Worm (Caenorhabditis elegans): Measurements from ENCODE around the gene K03A1.4.

The K03A1.4 gene

ce11 chrX:7268965-7269364, 29.6 kb downstream of the K03A1.4 start (continued):
- TF ChIP-seq Y67H2A.10 (GFP tag; conservative IDR thresholded peaks at IDR 0.05), result no peak
- 0 out of 2 replicates have a peak, but pooled peaks have one; percentile 24 for TF ChIP-seq cebp-2 (GFP tag; IDR thresholded peaks at IDR 0.05)
- no peak for TF ChIP-seq let-607 (tag; optimal IDR thresholded peaks at IDR 0.05)
- TF ChIP-seq lir-1 (GFP tag; conservative IDR thresholded peaks at IDR 0.05), result no peak
- no peak for TF ChIP-seq F49E8.2 (tag; optimal IDR thresholded peaks at IDR 0.05; ENCODE audit: insufficient read depth)

ce11 chrX:7265348-7265747, 33.2 kb downstream of the K03A1.4 start, which contains the start of gene F46H5.2:
Gene F46H5.2, plus strand, starts transcription at chrX:7265648.
- TF ChIP-seq T26A5.8 (tag; optimal IDR thresholded peaks at IDR 0.05) (no peak), zfh-2 (GFP tag; conservative IDR thresholded peaks at IDR 0.05) (peak; percentile 1; the same call in 1 of the 2 replicates)

ce11 chrX:7264591-7265306, 33.8 kb downstream of the K03A1.4 start:
- no peak for TF ChIP-seq madf-3 (GFP tag; IDR thresholded peaks at IDR 0.05)
- peak; percentile 77 for TF ChIP-seq rcor-1 (GFP tag; IDR thresholded peaks at IDR 0.05)
- peak; percentile 66 for TF ChIP-seq ztf-18 (tag; optimal IDR thresholded peaks at IDR 0.05)
- peak; percentile 87 for TF ChIP-seq egrh-3 (GFP tag; IDR thresholded peaks at IDR 0.05)
- TF ChIP-seq mcd-1 (GFP tag; IDR thresholded peaks at IDR 0.05), result peak; percentile 78
- peak; percentile 72 for TF ChIP-seq cebp-1 (GFP tag; IDR thresholded peaks at IDR 0.05)
- TF ChIP-seq cebp-1 (tag; optimal IDR thresholded peaks at IDR 0.05), result peak; percentile 89
- TF ChIP-seq D2030.7 (GFP tag; IDR thresholded peaks at IDR 0.05), result no peak
- peak; percentile 95 for TF ChIP-seq nhr-80 (tag; optimal IDR thresholded peaks at IDR 0.05)
- no peak for TF ChIP-seq nhr-120 (GFP tag; IDR thresholded peaks at IDR 0.05)
- peak; percentile 17; the same call in 1 of the 2 replicates for TF ChIP-seq C17E4.6 (GFP tag; IDR thresholded peaks at IDR 0.05)
- TF ChIP-seq Y56A3A.18 (GFP tag; IDR thresholded peaks at IDR 0.05), result 0 out of 2 replicates have a peak, but pooled peaks have one; percentile 50
- no peak for TF ChIP-seq nhr-27 (tag; optimal IDR thresholded peaks at IDR 0.05)
- TF ChIP-seq hlh-12 (tag; optimal IDR thresholded peaks at IDR 0.05), result no peak
- TF ChIP-seq snpc-3.4 (tag; optimal IDR thresholded peaks at IDR 0.05), result no peak
- 0 out of 2 replicates have a peak, but pooled peaks have one; percentile 15 for TF ChIP-seq Y53G8AR.9 (GFP tag; conservative IDR thresholded peaks at IDR 0.05)
- TF ChIP-seq ZK185.1 (tag; optimal IDR thresholded peaks at IDR 0.05; ENCODE audit: poor library complexity, severe bottlenecking), result peak; percentile 71
- peak; percentile 53 for TF ChIP-seq F23B12.7 (tag; optimal IDR thresholded peaks at IDR 0.05; ENCODE audit: insufficient read depth)
- TF ChIP-seq madf-6 (GFP tag; IDR thresholded peaks at IDR 0.05), result no peak
- peak; percentile 89 for TF ChIP-seq B0336.3 (GFP tag; IDR thresholded peaks at IDR 0.05)
- TF ChIP-seq madf-8 (GFP tag; conservative IDR thresholded peaks at IDR 0.05), result no peak
- TF ChIP-seq ets-4 (GFP tag; optimal IDR thresholded peaks at IDR 0.05), result no peak
- TF ChIP-seq attf-5 (GFP tag; optimal IDR thresholded peaks at IDR 0.05), result peak; percentile 84
- TF ChIP-seq lsl-1 (GFP tag; optimal IDR thresholded peaks at IDR 0.05), result no peak
- no peak for TF ChIP-seq snpc-4 (GFP tag; optimal IDR thresholded peaks at IDR 0.05)
- TF ChIP-seq snpc-4 (tag; optimal IDR thresholded peaks at IDR 0.05), result peak in 3 of 4 experiments; percentile 49 to 79 (median 73)
- TF ChIP-seq F22D6.2 (tag; optimal IDR thresholded peaks at IDR 0.05), result peak; percentile 2
- peak; percentile 11 for TF ChIP-seq B0261.1 (tag; optimal IDR thresholded peaks at IDR 0.05)
- TF ChIP-seq hrde-1 (tag; optimal IDR thresholded peaks at IDR 0.05; ENCODE audit: borderline replicate concordance), result no peak
- TF ChIP-seq F33H1.4 (GFP tag; IDR thresholded peaks at IDR 0.05), result no peak
- no peak for TF ChIP-seq lin-54 (GFP tag; optimal IDR thresholded peaks at IDR 0.05)
- TF ChIP-seq nhr-179 (tag; optimal IDR thresholded peaks at IDR 0.05), result no peak
- TF ChIP-seq F10E7.11 (tag; optimal IDR thresholded peaks at IDR 0.05), result no peak
- TF ChIP-seq him-1 (tag; optimal IDR thresholded peaks at IDR 0.05), result no peak
- peak; percentile 54 for TF ChIP-seq somi-1 (GFP tag; optimal IDR thresholded peaks at IDR 0.05)
- TF ChIP-seq sea-2 (GFP tag; IDR thresholded peaks at IDR 0.05), result no peak
- peak; percentile 58 for TF ChIP-seq nhr-90 (tag; optimal IDR thresholded peaks at IDR 0.05)
